Fruit fly (Drosophila melanogaster) whole organism, embryonic: ENCODE measurements around the gene capu.

Experiments used
- B-H1 ChIP-seq: fragments of 200-800 bp; sonication (Bioruptor generic); IDR thresholded peaks from 3 replicates; pipeline ENCODE4 v1.3.6; 2022; ENCODE audit warnings: missing biosample characterization, missing genetic modification characterization
- B-H2 ChIP-seq: fragments of 200-800 bp; sonication (Bioruptor generic); optimal IDR thresholded peaks from 2 replicates; lab custom pipeline; 2018; ENCODE audit warnings: missing biosample characterization, mild to moderate bottlenecking, missing genetic modification characterization
- BEAF-32 ChIP-seq: fragments of 200-800 bp; sonication (Bioruptor generic); optimal IDR thresholded peaks from 3 replicates; lab custom pipeline; 2017; ENCODE audit warnings: missing biosample characterization, missing genetic modification characterization, mild to moderate bottlenecking, moderate library complexity, missing genetic modification reagents
- CG10543 ChIP-seq: fragments of 200-800 bp; sonication (Bioruptor generic); optimal IDR thresholded peaks from 3 replicates; lab custom pipeline; 2017; ENCODE audit warnings: missing biosample characterization, mild to moderate bottlenecking, missing genetic modification characterization, moderate library complexity
- CG10979 ChIP-seq: fragments of 200-800 bp; sonication (Bioruptor generic); optimal IDR thresholded peaks from 2 replicates; lab custom pipeline; 2018; ENCODE audit warnings: missing biosample characterization, mild to moderate bottlenecking, missing genetic modification characterization, moderate library complexity
- CG11560 ChIP-seq: fragments of 200-800 bp; sonication (Bioruptor generic); IDR thresholded peaks from 3 replicates; pipeline ENCODE4 v1.3.6; 2022; ENCODE audit warnings: missing biosample characterization, missing genetic modification characterization
- CG11696 ChIP-seq: fragments of 200-800 bp; sonication (Bioruptor generic); IDR thresholded peaks from 2 replicates; pipeline ENCODE4 v1.3.6; 2022; ENCODE audit warnings: missing biosample characterization, missing genetic modification characterization
- CG12071 ChIP-seq: fragments of 200-800 bp; sonication (Bioruptor generic); optimal IDR thresholded peaks from 3 replicates; lab custom pipeline; 2018; ENCODE audit warnings: missing biosample characterization, mild to moderate bottlenecking, missing genetic modification characterization
- CG12659 ChIP-seq: fragments of 200-800 bp; sonication (Bioruptor generic); optimal IDR thresholded peaks from 3 replicates; lab custom pipeline; 2017; ENCODE audit warnings: mild to moderate bottlenecking, missing biosample characterization, missing genetic modification reagents, missing genetic modification characterization
- CG13424 ChIP-seq: fragments of 200-800 bp; sonication (Bioruptor generic); optimal IDR thresholded peaks from 2 replicates; lab custom pipeline; 2019; ENCODE audit warnings: missing biosample characterization, mild to moderate bottlenecking, missing genetic modification characterization, moderate library complexity
- CG14441 ChIP-seq: fragments of 200-800 bp; sonication (Bioruptor generic); IDR thresholded peaks from 2 replicates; pipeline ENCODE4 v1.3.6; 2022; ENCODE audit warnings: missing biosample characterization, missing genetic modification characterization
- CG18262 ChIP-seq: fragments of 200-800 bp; optimal IDR thresholded peaks from 3 replicates; lab custom pipeline; 2019; ENCODE audit warnings: missing biosample characterization, mild to moderate bottlenecking, missing genetic modification characterization, moderate library complexity
- CG18599 ChIP-seq: fragments of 200-800 bp; sonication (Bioruptor generic); optimal IDR thresholded peaks from 3 replicates; lab custom pipeline; 2017; ENCODE audit warnings: missing biosample characterization, missing genetic modification characterization, mild to moderate bottlenecking, moderate library complexity, missing genetic modification reagents
- CG42726 ChIP-seq: fragments of 200-800 bp; sonication (Bioruptor generic); IDR thresholded peaks from 2 replicates; pipeline ENCODE4 v1.3.6; 2022; ENCODE audit warnings: missing biosample characterization, missing genetic modification characterization; ENCODE audit not compliant: partially characterized antibody
- CG4328 ChIP-seq: fragments of 200-800 bp; sonication (Bioruptor generic); optimal IDR thresholded peaks from 3 replicates; lab custom pipeline; 2017; ENCODE audit warnings: missing biosample characterization, missing genetic modification reagents, missing genetic modification characterization
- CG43689 ChIP-seq: fragments of 200-800 bp; sonication (Bioruptor generic); IDR thresholded peaks from 2 replicates; pipeline ENCODE4 v1.3.6; 2022; ENCODE audit warnings: missing biosample characterization, missing genetic modification characterization
- CG4820 ChIP-seq: fragments of 200-800 bp; sonication (Bioruptor generic); optimal IDR thresholded peaks from 3 replicates; lab custom pipeline; 2016; ENCODE audit warnings: missing biosample characterization, missing genetic modification characterization
- CG6689 ChIP-seq: fragments of 200-800 bp; sonication (Bioruptor generic); IDR thresholded peaks from 2 replicates; pipeline ENCODE4 v1.3.6; 2022; ENCODE audit warnings: missing biosample characterization, missing genetic modification characterization
- CG9437 ChIP-seq: fragments of 200-800 bp; sonication (Bioruptor generic); optimal IDR thresholded peaks from 2 replicates; lab custom pipeline; 2018; ENCODE audit warnings: missing biosample characterization, mild to moderate bottlenecking, missing genetic modification characterization
- CG9609 ChIP-seq: fragments of 200-800 bp; sonication (Bioruptor generic); optimal IDR thresholded peaks from 3 replicates; lab custom pipeline; 2016; ENCODE audit warnings: missing biosample characterization, missing genetic modification characterization
- CG9797 ChIP-seq: fragments of 200-800 bp; sonication (Bioruptor generic); optimal IDR thresholded peaks from 3 replicates; lab custom pipeline; 2018; ENCODE audit warnings: missing biosample characterization, mild to moderate bottlenecking, missing genetic modification characterization
- CG9817 ChIP-seq: fragments of 200-800 bp; sonication (Bioruptor generic); optimal IDR thresholded peaks from 2 replicates; lab custom pipeline; 2018; ENCODE audit warnings: missing biosample characterization, mild to moderate bottlenecking, missing genetic modification characterization, moderate library complexity
- D19A ChIP-seq: fragments of 200-800 bp; optimal IDR thresholded peaks from 3 replicates; lab custom pipeline; 2019; ENCODE audit warnings: missing biosample characterization, mild to moderate bottlenecking, missing genetic modification characterization, moderate library complexity
- Dref ChIP-seq: fragments of 200-800 bp; sonication (Bioruptor generic); IDR thresholded peaks from 2 replicates; pipeline ENCODE4 v1.3.6; 2022; ENCODE audit warnings: missing biosample characterization, missing genetic modification characterization
- ERR ChIP-seq: fragments of 200-800 bp; sonication (Bioruptor generic); optimal IDR thresholded peaks from 2 replicates; lab custom pipeline; 2016; ENCODE audit warnings: missing biosample characterization, missing genetic modification characterization
- Fer1 ChIP-seq: fragments of 200-800 bp; sonication (Bioruptor generic); optimal IDR thresholded peaks from 2 replicates; lab custom pipeline; 2017; ENCODE audit warnings: missing biosample characterization, mild to moderate bottlenecking, missing genetic modification characterization
- HLHmδ ChIP-seq: fragments of 200-800 bp; sonication (Bioruptor generic); optimal IDR thresholded peaks from 2 replicates; lab custom pipeline; 2018; ENCODE audit warnings: missing biosample characterization, mild to moderate bottlenecking, missing genetic modification characterization, moderate library complexity
- Lim3 ChIP-seq: fragments of 200-800 bp; sonication (Bioruptor generic); IDR thresholded peaks from 2 replicates; pipeline ENCODE4 v1.3.6; 2022; ENCODE audit warnings: missing biosample characterization, missing genetic modification characterization
- NfI ChIP-seq: fragments of 200-800 bp; sonication (Bioruptor generic); optimal IDR thresholded peaks from 3 replicates; lab custom pipeline; 2018; ENCODE audit warnings: missing biosample characterization, mild to moderate bottlenecking, missing genetic modification characterization, moderate library complexity
- Poxn ChIP-seq: fragments of 200-800 bp; sonication (Bioruptor generic); IDR thresholded peaks from 2 replicates; pipeline ENCODE4 v1.3.6; 2022; ENCODE audit warnings: missing biosample characterization, missing genetic modification characterization
- Ptx1 ChIP-seq: fragments of 200-800 bp; sonication (Bioruptor generic); IDR thresholded peaks from 2 replicates; pipeline ENCODE4 v1.3.6; 2022; ENCODE audit warnings: missing biosample characterization, missing genetic modification characterization
- Scr ChIP-seq: fragments of 200-800 bp; sonication (Bioruptor generic); IDR thresholded peaks from 2 replicates; pipeline ENCODE4 v1.3.6; 2022; ENCODE audit warnings: missing biosample characterization, missing genetic modification characterization; ENCODE audit not compliant: partially characterized antibody
- Spps ChIP-seq: fragments of 200-800 bp; sonication (Bioruptor generic); optimal IDR thresholded peaks from 2 replicates; lab custom pipeline; 2018; ENCODE audit warnings: missing biosample characterization, mild to moderate bottlenecking, missing genetic modification characterization
- Sry-δ ChIP-seq: fragments of 200-800 bp; sonication (Bioruptor generic); optimal IDR thresholded peaks from 2 replicates; lab custom pipeline; 2016; ENCODE audit warnings: missing biosample characterization, missing genetic modification characterization
- ase ChIP-seq: fragments of 200-800 bp; sonication (Bioruptor generic); IDR thresholded peaks from 3 replicates; pipeline ENCODE4 v1.3.6; 2022; ENCODE audit warnings: missing biosample characterization, missing genetic modification characterization
- ci ChIP-seq: fragments of 200-800 bp; sonication (Bioruptor generic); IDR thresholded peaks from 3 replicates; pipeline ENCODE4 v1.3.6; 2022; ENCODE audit warnings: missing biosample characterization, missing genetic modification characterization
- crp ChIP-seq, 2 experiments: fragments of 200-800 bp; sonication (Bioruptor generic); optimal IDR thresholded peaks; 2 replicates in 1 of 2; 3 replicates in 1 of 2; lab custom pipeline; 2017; ENCODE audit warnings: missing biosample characterization in 2 of 2, missing genetic modification characterization in 2 of 2, mild to moderate bottlenecking in 1 of 2, moderate library complexity in 1 of 2
- disco-r ChIP-seq: fragments of 200-800 bp; sonication (Bioruptor generic); optimal IDR thresholded peaks from 2 replicates; lab custom pipeline; 2016; ENCODE audit warnings: missing biosample characterization, missing genetic modification characterization
- dpn ChIP-seq, 2 experiments: fragments of 200-800 bp; sonication (Bioruptor generic); optimal IDR thresholded peaks; 3 replicates each; lab custom pipeline; 2016; ENCODE audit warnings: missing biosample characterization in 2 of 2, missing genetic modification characterization in 2 of 2
- exex ChIP-seq: fragments of 200-800 bp; sonication (Bioruptor generic); optimal IDR thresholded peaks from 4 replicates; lab custom pipeline; 2018; ENCODE audit warnings: missing biosample characterization, mild to moderate bottlenecking, missing genetic modification characterization, moderate library complexity
- gcm ChIP-seq: fragments of 200-800 bp; sonication (Bioruptor generic); optimal IDR thresholded peaks from 2 replicates; lab custom pipeline; 2019; ENCODE audit warnings: missing biosample characterization, mild to moderate bottlenecking, missing genetic modification characterization, moderate library complexity
- jigr1 ChIP-seq: fragments of 200-800 bp; sonication (Bioruptor generic); IDR thresholded peaks from 3 replicates; pipeline ENCODE4 v1.3.6; 2022; ENCODE audit warnings: missing biosample characterization, missing genetic modification characterization
- lab ChIP-seq: fragments of 200-800 bp; sonication (Bioruptor generic); optimal IDR thresholded peaks from 3 replicates; lab custom pipeline; 2017; ENCODE audit warnings: missing biosample characterization, missing genetic modification characterization, mild to moderate bottlenecking, moderate library complexity, missing genetic modification reagents
- maf-S ChIP-seq: fragments of 200-800 bp; sonication (Bioruptor generic); optimal IDR thresholded peaks from 2 replicates; lab custom pipeline; 2016; ENCODE audit warnings: missing biosample characterization, missing genetic modification characterization
- mld ChIP-seq: fragments of 200-800 bp; sonication (Bioruptor generic); IDR thresholded peaks from 3 replicates; pipeline ENCODE4 v1.3.6; 2022; ENCODE audit warnings: missing biosample characterization, missing genetic modification characterization; ENCODE audit not compliant: partially characterized antibody
- nerfin-2 ChIP-seq: fragments of 200-800 bp; sonication (Bioruptor generic); IDR thresholded peaks from 2 replicates; pipeline ENCODE4 v1.3.6; 2022; ENCODE audit warnings: missing biosample characterization, missing genetic modification characterization; ENCODE audit not compliant: partially characterized antibody
- nmo ChIP-seq: fragments of 200-800 bp; sonication (Bioruptor generic); optimal IDR thresholded peaks from 2 replicates; lab custom pipeline; 2018; ENCODE audit warnings: missing biosample characterization, mild to moderate bottlenecking, missing genetic modification characterization, moderate library complexity
- rib ChIP-seq: fragments of 200-800 bp; sonication (Bioruptor generic); IDR thresholded peaks from 2 replicates; pipeline ENCODE4 v1.3.6; 2022; ENCODE audit warnings: missing biosample characterization, missing genetic modification characterization
- sr ChIP-seq: fragments of 200-800 bp; sonication (Bioruptor generic); IDR thresholded peaks from 3 replicates; pipeline ENCODE4 v1.3.6; 2022; ENCODE audit warnings: missing biosample characterization, missing genetic modification characterization
- tgo ChIP-seq: fragments of 200-800 bp; sonication (Bioruptor generic); IDR thresholded peaks from 3 replicates; pipeline ENCODE4 v1.3.6; 2022; ENCODE audit warnings: missing biosample characterization, missing genetic modification characterization
- zen2 ChIP-seq: fragments of 200-800 bp; sonication (Bioruptor generic); IDR thresholded peaks from 3 replicates; pipeline ENCODE4 v1.3.6; 2022; ENCODE audit warnings: missing biosample characterization, missing genetic modification characterization; ENCODE audit not compliant: partially characterized antibody

The capu gene

DNA sequence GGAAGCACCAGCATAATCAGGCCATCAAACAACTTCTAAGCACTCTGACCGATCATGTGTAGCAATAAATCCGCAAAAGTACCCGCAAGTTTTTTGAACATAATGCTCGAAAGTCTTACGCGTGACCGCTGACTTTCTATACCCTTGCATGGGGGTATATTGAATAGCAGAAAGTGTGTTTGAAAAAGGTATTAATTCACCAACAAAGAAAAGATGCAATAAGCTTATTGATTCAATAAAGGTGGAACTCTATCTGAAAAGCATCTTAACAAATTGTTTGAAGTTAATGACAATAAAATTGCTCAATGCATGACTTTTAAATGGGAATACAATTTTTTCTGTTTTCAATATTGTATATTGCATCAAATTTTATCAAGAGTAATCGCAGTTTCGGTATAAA is 71.0 kb downstream of the capu start (continued):
- no peak for TF ChIP-seq lab (GFP tag; lab: Kevin White, UChicago)
- no peak for TF ChIP-seq CG43689 (GFP tag; lab: Robert Waterston, UW)
- no peak for TF ChIP-seq CG11560 (tag; lab: Robert Waterston, UW)
- no peak for TF ChIP-seq CG10543
- 0 out of 2 replicates have a peak, but pooled peaks have one; percentile 14 for TF ChIP-seq CG6689 (GFP tag; lab: Robert Waterston, UW)
- no peak for TF ChIP-seq ci (GFP tag; lab: Robert Waterston, UW)
- no peak for TF ChIP-seq ERR
- TF ChIP-seq ase (GFP tag; lab: Robert Waterston, UW) = no peak
- TF ChIP-seq CG10979 (tag; lab: Kevin White, UChicago) = no peak
- TF ChIP-seq CG13424 (tag; lab: Kevin White, UChicago) = peak; percentile 33
- no peak for TF ChIP-seq CG12659 (GFP tag; lab: Kevin White, UChicago)
- no peak for TF ChIP-seq CG18262 (tag; lab: Kevin White, UChicago)
- no peak for TF ChIP-seq CG12071 (GFP tag; lab: Kevin White, UChicago)
- TF ChIP-seq dpn (GFP tag; optimal IDR thresholded peaks at IDR 0.05; lab: Kevin White, UChicago) = no peak
- TF ChIP-seq CG14441 (GFP tag; lab: Robert Waterston, UW) = no peak
- no peak for TF ChIP-seq Scr (GFP tag; lab: Robert Waterston, UW)
- TF ChIP-seq CG4820 = no peak
- TF ChIP-seq nmo (GFP tag; lab: Kevin White, UChicago) = no peak
- TF ChIP-seq B-H1 (GFP tag; lab: Robert Waterston, UW) = no peak
- TF ChIP-seq NfI (GFP tag; lab: Kevin White, UChicago) = no peak
- no peak for TF ChIP-seq nerfin-2 (GFP tag; lab: Robert Waterston, UW)
- no peak for TF ChIP-seq Dref (GFP tag; lab: Robert Waterston, UW)
- no peak for TF ChIP-seq CG4328 (GFP tag; lab: Kevin White, UChicago)
- no peak for TF ChIP-seq maf-S (GFP tag; lab: Kevin White, UChicago)
- TF ChIP-seq CG9609 (GFP tag; lab: Kevin White, UChicago) = no peak
- no peak for TF ChIP-seq CG9437 (GFP tag; lab: Kevin White, UChicago)
- TF ChIP-seq crp (GFP tag; optimal IDR thresholded peaks at IDR 0.05; lab: Kevin White, UChicago) = no peak
- no peak for TF ChIP-seq Ptx1 (GFP tag; lab: Robert Waterston, UW)
- peak; percentile 95 for TF ChIP-seq D19A (tag; lab: Kevin White, UChicago)
- TF ChIP-seq rib (GFP tag; lab: Robert Waterston, UW) = no peak
- no peak for TF ChIP-seq jigr1 (GFP tag; lab: Robert Waterston, UW)
- TF ChIP-seq sr (GFP tag; lab: Robert Waterston, UW) = no peak
- no peak for TF ChIP-seq disco-r (GFP tag; lab: Kevin White, UChicago)
- TF ChIP-seq Spps (tag; lab: Kevin White, UChicago) = no peak
- no peak for TF ChIP-seq Poxn
- TF ChIP-seq CG11696 (GFP tag; lab: Robert Waterston, UW) = no peak
- TF ChIP-seq CG42726 (GFP tag; lab: Robert Waterston, UW) = no peak
- no peak for TF ChIP-seq CG9817 (tag; lab: Kevin White, UChicago)
- no peak for TF ChIP-seq Lim3 (GFP tag; lab: Robert Waterston, UW)
- TF ChIP-seq Fer1 (GFP tag; lab: Kevin White, UChicago) = no peak
- TF ChIP-seq tgo (GFP tag; lab: Robert Waterston, UW) = no peak
- TF ChIP-seq BEAF-32 = no peak
- TF ChIP-seq mld = no peak
- TF ChIP-seq CG9797 (GFP tag; lab: Kevin White, UChicago) = no peak
- no peak for TF ChIP-seq Sry-δ (GFP tag; lab: Kevin White, UChicago)
- TF ChIP-seq exex (tag; lab: Kevin White, UChicago) = no peak
- TF ChIP-seq HLHmδ (GFP tag; lab: Kevin White, UChicago) = no peak
- peak; percentile 79 for TF ChIP-seq gcm
- no peak for TF ChIP-seq B-H2 (GFP tag; lab: Kevin White, UChicago)
- TF ChIP-seq zen2 = no peak
- TF ChIP-seq CG18599 (GFP tag; lab: Kevin White, UChicago) = no peak
